Worm (Caenorhabditis elegans): ENCODE data around the gene rpc-25.

DNA sequence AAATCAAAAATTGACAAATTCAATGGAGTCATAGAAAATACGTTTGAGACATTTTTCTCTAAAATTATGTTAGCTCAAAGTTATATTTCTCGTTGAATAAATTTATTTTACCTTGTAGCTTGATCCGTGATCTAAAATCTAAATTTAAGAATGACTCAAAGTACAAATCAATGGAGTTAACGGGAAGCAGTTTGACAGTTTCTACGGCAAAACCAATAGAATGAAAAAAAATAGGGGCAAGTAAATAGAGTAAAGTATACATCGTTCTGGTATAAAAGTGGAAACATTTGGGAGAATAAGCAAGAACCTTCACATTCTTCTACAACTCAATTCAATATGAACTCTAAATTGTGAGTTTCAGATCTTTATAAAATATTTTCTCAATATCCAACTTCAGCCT, 24.5 kb upstream of the rpc-25 start, which contains the start of gene fipr-6:
- TF ChIP-seq zag-1 (tag; optimal IDR thresholded peaks at IDR 0.05) (no peak), snpc-4 (tag; optimal IDR thresholded peaks at IDR 0.05) (no peak), mbf-1 (tag; optimal IDR thresholded peaks at IDR 0.05) (no peak), ama-1 (optimal IDR thresholded peaks at IDR 0.05) (no peak), lin-13 (GFP tag; optimal IDR thresholded peaks at IDR 0.05) (no peak), nhr-10 (tag; optimal IDR thresholded peaks at IDR 0.05) (no peak)

All from whole organism, L2 larva.